Worm (Caenorhabditis elegans): ENCODE data around the gene T26C12.3.
"Not testable (repeated sequence)": the region's sequence is repeated elsewhere in the genome, so short reads cannot be mapped to it uniquely, and the experiment has no call there.

T26C12.3 gene

ce11 chrIV:3307463-3307862 lies 34.3 kb upstream of the T26C12.3 start, which contains the start of gene W08E12.9:
W08E12.9 (minus strand) TSS chrIV:3307563.
- no peak for TF ChIP-seq nhr-2 (tag; optimal IDR thresholded peaks at IDR 0.05)
- no peak for TF ChIP-seq mab-5 (tag; optimal IDR thresholded peaks at IDR 0.05)
- TF ChIP-seq sem-2 (GFP tag; optimal IDR thresholded peaks at IDR 0.05) = no peak
- no peak for TF ChIP-seq lin-32 (GFP tag; optimal IDR thresholded peaks at IDR 0.05)
- no peak for TF ChIP-seq elt-1 (tag; optimal IDR thresholded peaks at IDR 0.05; ENCODE audit: borderline replicate concordance, insufficient read depth)
- TF ChIP-seq lin-13 (tag; optimal IDR thresholded peaks at IDR 0.05) = no peak
- TF ChIP-seq ces-1 (GFP tag; optimal IDR thresholded peaks at IDR 0.05) = no peak
- TF ChIP-seq nhr-76 (tag; optimal IDR thresholded peaks at IDR 0.05) = no peak
- TF ChIP-seq nhr-12 (tag; optimal IDR thresholded peaks at IDR 0.05) = no peak
- no peak for TF ChIP-seq ztf-11 (tag; optimal IDR thresholded peaks at IDR 0.05)

ce11 chrIV:3305575-3305974 lies 32.4 kb upstream of the T26C12.3 start, which contains the start of gene W08E12.2:
W08E12.2 (plus strand) TSS chrIV:3305875.
- TF ChIP-seq flh-1 (GFP tag; optimal IDR thresholded peaks at IDR 0.05) = no peak
- TF ChIP-seq elt-3 (tag; optimal IDR thresholded peaks at IDR 0.05) = no peak
- no peak for TF ChIP-seq cnd-1 (tag; optimal IDR thresholded peaks at IDR 0.05)
- no peak for TF ChIP-seq ces-1 (GFP tag; optimal IDR thresholded peaks at IDR 0.05)
- TF ChIP-seq mep-1 (tag; optimal IDR thresholded peaks at IDR 0.05) = no peak
- TF ChIP-seq hlh-1 (tag; optimal IDR thresholded peaks at IDR 0.05) = no peak
- TF ChIP-seq ceh-39 (tag; optimal IDR thresholded peaks at IDR 0.05) = no peak
- no peak for TF ChIP-seq lin-13 (tag; optimal IDR thresholded peaks at IDR 0.05)
- TF ChIP-seq drap-1 (GFP tag; optimal IDR thresholded peaks at IDR 0.05) = no peak
- no peak for TF ChIP-seq sem-2 (GFP tag; optimal IDR thresholded peaks at IDR 0.05)
- no peak for TF ChIP-seq bed-3 (GFP tag; optimal IDR thresholded peaks at IDR 0.05)
- TF ChIP-seq zip-8 (tag; optimal IDR thresholded peaks at IDR 0.05) = no peak
- no peak for TF ChIP-seq nhr-76 (tag; optimal IDR thresholded peaks at IDR 0.05)
- TF ChIP-seq blmp-1 (tag; optimal IDR thresholded peaks at IDR 0.05) = no peak
- no peak for TF ChIP-seq nhr-12 (tag; optimal IDR thresholded peaks at IDR 0.05)
- no peak for TF ChIP-seq mls-2 (tag; optimal IDR thresholded peaks at IDR 0.05)
- TF ChIP-seq elt-1 (tag; optimal IDR thresholded peaks at IDR 0.05; ENCODE audit: borderline replicate concordance, insufficient read depth) = no peak
- no peak for TF ChIP-seq mab-5 (tag; optimal IDR thresholded peaks at IDR 0.05)
- no peak for TF ChIP-seq ztf-11 (tag; optimal IDR thresholded peaks at IDR 0.05)

- TF ChIP-seq unc-39 (tag; optimal IDR thresholded peaks at IDR 0.05); ham-2 (GFP tag; optimal IDR thresholded peaks at IDR 0.05); tbx-8 (GFP tag; optimal IDR thresholded peaks at IDR 0.05): not testable (repeated sequence)
These were observed 30.5 kb upstream of the T26C12.3 start, which contains the start of gene idpp-12 for ce11 chrIV:3303690-3304089. idpp-12 (plus strand) TSS chrIV:3303990.

- TF ChIP-seq nhr-76 (tag; optimal IDR thresholded peaks at IDR 0.05); nhr-2 (tag; optimal IDR thresholded peaks at IDR 0.05); ham-2 (GFP tag; optimal IDR thresholded peaks at IDR 0.05): not testable (repeated sequence)
These were observed 28.9 kb upstream of the T26C12.3 start, which contains the start of gene W08E12.4 for ce11 chrIV:3302058-3302457. W08E12.4 (plus strand) TSS chrIV:3302358.

ce11 chrIV:3300492-3300891 lies 27.3 kb upstream of the T26C12.3 start, which contains the start of gene W08E12.5:
W08E12.5 (plus strand) TSS chrIV:3300792.
- no peak for TF ChIP-seq elt-1 (tag; optimal IDR thresholded peaks at IDR 0.05; ENCODE audit: borderline replicate concordance, insufficient read depth)

ce11 chrIV:3299229-3299628 lies 26.0 kb upstream of the T26C12.3 start:
- TF ChIP-seq ceh-83 (GFP tag; optimal IDR thresholded peaks at IDR 0.05) = peak; percentile 46
- TF ChIP-seq mab-5 (tag; optimal IDR thresholded peaks at IDR 0.05) = no peak

ce11 chrIV:3298300-3298699 lies 25.1 kb upstream of the T26C12.3 start, which contains the start of gene W08E12.6:
W08E12.6 (plus strand) TSS chrIV:3298600.
- TF ChIP-seq drap-1 (GFP tag; optimal IDR thresholded peaks at IDR 0.05) (no peak), flh-1 (GFP tag; optimal IDR thresholded peaks at IDR 0.05) (no peak), mls-2 (tag; optimal IDR thresholded peaks at IDR 0.05) (no peak), ztf-11 (tag; optimal IDR thresholded peaks at IDR 0.05) (no peak), M03D4.4 (tag; optimal IDR thresholded peaks at IDR 0.05) (no peak), nhr-28 (tag; optimal IDR thresholded peaks at IDR 0.05) (no peak), sptf-1 (tag; optimal IDR thresholded peaks at IDR 0.05) (no peak), ceh-43 (GFP tag; optimal IDR thresholded peaks at IDR 0.05) (no peak), cnd-1 (tag; optimal IDR thresholded peaks at IDR 0.05) (no peak), nhr-76 (tag; optimal IDR thresholded peaks at IDR 0.05) (no peak), nhr-237 (tag; optimal IDR thresholded peaks at IDR 0.05) (no peak), mab-5 (tag; optimal IDR thresholded peaks at IDR 0.05) (no peak), lin-32 (GFP tag; optimal IDR thresholded peaks at IDR 0.05) (no peak), elt-3 (tag; optimal IDR thresholded peaks at IDR 0.05) (no peak), elt-1 (tag; optimal IDR thresholded peaks at IDR 0.05; ENCODE audit: borderline replicate concordance, insufficient read depth) (no peak)

Measured in whole organism, mixed stage, embryonic.